Worm (Caenorhabditis elegans) whole organism, early embryonic: ENCODE data around the gene zzz-1.

Experiments
- B0310.2 ChIP-seq: sonication (generic microtip); optimal IDR thresholded peaks from 2 replicates; lab custom pipeline; 2016; ENCODE audit warnings: mild to moderate bottlenecking, missing genetic modification characterization, missing compliant biosample characterization
- F13C5.2 ChIP-seq: sonication (generic microtip); optimal IDR thresholded peaks from 2 replicates; lab custom pipeline; 2017; ENCODE audit warnings: mild to moderate bottlenecking, missing genetic modification characterization, inconsistent platforms, missing compliant biosample characterization
- aly-1 ChIP-seq: sonication (generic microtip); optimal IDR thresholded peaks from 2 replicates; lab custom pipeline; 2016; ENCODE audit warnings: missing genetic modification characterization, missing compliant biosample characterization
- ama-1 ChIP-seq: fragments of 150-350 bp; optimal IDR thresholded peaks from 2 replicates; lab custom pipeline; 2014
- ceh-13 ChIP-seq: fragments of 200-800 bp; sonication (Bioruptor generic); optimal IDR thresholded peaks from 2 replicates; lab custom pipeline; 2018; ENCODE audit warnings: mild to moderate bottlenecking, missing genetic modification characterization, missing compliant biosample characterization
- ceh-36 ChIP-seq: sonication (generic microtip); optimal IDR thresholded peaks from 2 replicates; lab custom pipeline; 2016; ENCODE audit warnings: missing genetic modification characterization, inconsistent platforms, missing compliant biosample characterization
- ets-7 ChIP-seq: sonication (generic microtip); optimal IDR thresholded peaks from 2 replicates; lab custom pipeline; 2016; ENCODE audit warnings: missing genotype, missing genetic modification characterization, missing compliant biosample characterization
- flt-1 ChIP-seq: fragments of 200-800 bp; sonication (Bioruptor generic); IDR thresholded peaks from 2 replicates; pipeline ENCODE4 v1.3.6; 2022; ENCODE audit warnings: missing genetic modification characterization, missing compliant biosample characterization
- hmbx-1 ChIP-seq: sonication (generic microtip); optimal IDR thresholded peaks from 2 replicates; lab custom pipeline; 2016; ENCODE audit warnings: mild to moderate bottlenecking, missing genetic modification characterization, missing compliant biosample characterization
- hmg-4 ChIP-seq: fragments of 200-800 bp; sonication (Bioruptor generic); optimal IDR thresholded peaks from 2 replicates; lab custom pipeline; 2018; ENCODE audit warnings: mild to moderate bottlenecking, missing genetic modification characterization, missing compliant biosample characterization
- hnd-1 ChIP-seq: sonication (generic microtip); optimal IDR thresholded peaks from 2 replicates; lab custom pipeline; 2016; ENCODE audit warnings: missing genetic modification characterization, missing compliant biosample characterization
- pes-1 ChIP-seq: fragments of 200-800 bp; sonication (Bioruptor generic); IDR thresholded peaks from 2 replicates; pipeline ENCODE4 v1.3.6; 2022; ENCODE audit warnings: missing genetic modification reagents, missing genetic modification characterization, missing compliant biosample characterization
- scrt-1 ChIP-seq: fragments of 200-800 bp; sonication (Bioruptor generic); IDR thresholded peaks from 2 replicates; pipeline ENCODE4 v1.3.6; 2022; ENCODE audit warnings: missing genetic modification characterization, missing compliant biosample characterization
- sea-1 ChIP-seq: fragments of 200-800 bp; sonication (Bioruptor generic); conservative IDR thresholded peaks from 2 replicates; pipeline ENCODE4 v1.3.6; 2022; ENCODE audit warnings: missing genetic modification characterization, missing compliant biosample characterization
- tbx-11 ChIP-seq: fragments of 200-800 bp; sonication (Bioruptor generic); IDR thresholded peaks from 2 replicates; pipeline ENCODE4 v1.3.6; 2022; ENCODE audit warnings: missing genetic modification characterization, missing compliant biosample characterization
- tbx-37 ChIP-seq: fragments of 200-800 bp; sonication (Bioruptor generic); conservative IDR thresholded peaks from 2 replicates; pipeline ENCODE4 v1.3.6; 2022; ENCODE audit warnings: missing genetic modification reagents, missing genetic modification characterization, missing compliant biosample characterization
- tra-4 ChIP-seq: sonication (generic microtip); optimal IDR thresholded peaks from 2 replicates; lab custom pipeline; 2017; ENCODE audit warnings: missing genetic modification characterization, missing compliant biosample characterization

zzz-1 gene

ce11 chrV:10904795-10905194, 4.2 kb downstream of the zzz-1 start:
- TF ChIP-seq ets-7 (tag; lab: Kevin White, UChicago) (no peak), tra-4 (tag; lab: Kevin White, UChicago) (no peak), hnd-1 (no peak), ama-1 (lab: Kevin White, UChicago) (no peak), ceh-13 (no peak), hmbx-1 (tag; lab: Kevin White, UChicago) (no peak), ceh-36 (no peak), hmg-4 (GFP tag; lab: Kevin White, UChicago) (no peak)

ce11 chrV:10903748-10904147, 5.2 kb downstream of the zzz-1 start, which contains the start of gene F32D8.15:
Gene F32D8.15 (plus strand): TSS chrV:10904048.
- TF ChIP-seq scrt-1 (GFP tag; lab: Robert Waterston, UW) (no peak), hnd-1 (no peak), tra-4 (tag; lab: Kevin White, UChicago) (no peak), sea-1 (GFP tag; lab: Robert Waterston, UW) (no peak), ets-7 (tag; lab: Kevin White, UChicago) (no peak), pes-1 (GFP tag; lab: Robert Waterston, UW) (no peak), aly-1 (tag; lab: Kevin White, UChicago) (no peak), B0310.2 (tag; lab: Kevin White, UChicago) (no peak), hmg-4 (GFP tag; lab: Kevin White, UChicago) (no peak), hmbx-1 (tag; lab: Kevin White, UChicago) (no peak), flt-1 (no peak), F13C5.2 (tag; lab: Kevin White, UChicago) (no peak), tbx-37 (GFP tag; lab: Robert Waterston, UW) (no peak), tbx-11 (GFP tag; lab: Robert Waterston, UW) (no peak)

DNA sequence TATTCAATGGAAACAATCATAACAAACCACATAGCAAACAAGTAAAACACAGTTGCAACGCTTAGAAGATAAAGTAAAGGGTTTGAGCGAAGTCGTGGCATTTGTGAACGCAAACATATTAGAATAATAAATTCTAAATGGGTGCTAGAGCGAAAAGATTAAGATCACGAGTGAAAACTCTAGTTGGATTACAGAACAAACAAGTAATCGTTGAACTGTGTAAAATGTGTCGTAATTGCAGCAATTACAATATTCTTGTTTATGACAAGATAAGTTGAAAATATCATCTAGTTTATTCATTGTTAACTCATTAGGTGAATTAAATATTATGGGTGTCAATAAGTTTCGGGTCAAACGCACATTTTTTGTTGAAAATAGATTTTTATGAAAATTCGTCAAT, 6.3 kb downstream of the zzz-1 start, which contains the start of gene F32D8.8:
F32D8.8 (minus strand) TSS at position 101 of the 400 bp plus-strand sequence.
- TF ChIP-seq ets-7 (tag; lab: Kevin White, UChicago) = no peak
- no peak for TF ChIP-seq tbx-37 (GFP tag; lab: Robert Waterston, UW)
- no peak for TF ChIP-seq ama-1 (lab: Kevin White, UChicago)
- TF ChIP-seq B0310.2 (tag; lab: Kevin White, UChicago) = no peak
- TF ChIP-seq flt-1 = no peak
- TF ChIP-seq tra-4 (tag; lab: Kevin White, UChicago) = no peak
- TF ChIP-seq ceh-36 = no peak
- no peak for TF ChIP-seq ceh-13
- no peak for TF ChIP-seq scrt-1 (GFP tag; lab: Robert Waterston, UW)
- no peak for TF ChIP-seq F13C5.2 (tag; lab: Kevin White, UChicago)
- no peak for TF ChIP-seq aly-1 (tag; lab: Kevin White, UChicago)
- TF ChIP-seq tbx-11 (GFP tag; lab: Robert Waterston, UW) = no peak

ce11 chrV:10901125-10901524, 7.8 kb downstream of the zzz-1 start, which contains the start of gene spp-16:
Gene spp-16 (minus strand): TSS chrV:10901303.
- TF ChIP-seq ceh-36 (no peak), tbx-37 (GFP tag; lab: Robert Waterston, UW) (no peak), hmg-4 (GFP tag; lab: Kevin White, UChicago) (no peak), ama-1 (lab: Kevin White, UChicago) (no peak), B0310.2 (tag; lab: Kevin White, UChicago) (no peak), aly-1 (tag; lab: Kevin White, UChicago) (no peak), ceh-13 (no peak), hnd-1 (no peak), tbx-11 (GFP tag; lab: Robert Waterston, UW) (no peak), F13C5.2 (tag; lab: Kevin White, UChicago) (no peak), pes-1 (GFP tag; lab: Robert Waterston, UW) (no peak), sea-1 (GFP tag; lab: Robert Waterston, UW) (no peak), flt-1 (no peak), tra-4 (tag; lab: Kevin White, UChicago) (no peak), scrt-1 (GFP tag; lab: Robert Waterston, UW) (no peak)

ce11 chrV:10898629-10899028, 10.3 kb downstream of the zzz-1 start:
- TF ChIP-seq tbx-37 (GFP tag; lab: Robert Waterston, UW) = no peak
- no peak for TF ChIP-seq hnd-1
- no peak for TF ChIP-seq tra-4 (tag; lab: Kevin White, UChicago)
- TF ChIP-seq ceh-13 = no peak
- TF ChIP-seq scrt-1 (GFP tag; lab: Robert Waterston, UW) = no peak
- no peak for TF ChIP-seq ets-7 (tag; lab: Kevin White, UChicago)
- TF ChIP-seq ceh-36 = no peak

DNA sequence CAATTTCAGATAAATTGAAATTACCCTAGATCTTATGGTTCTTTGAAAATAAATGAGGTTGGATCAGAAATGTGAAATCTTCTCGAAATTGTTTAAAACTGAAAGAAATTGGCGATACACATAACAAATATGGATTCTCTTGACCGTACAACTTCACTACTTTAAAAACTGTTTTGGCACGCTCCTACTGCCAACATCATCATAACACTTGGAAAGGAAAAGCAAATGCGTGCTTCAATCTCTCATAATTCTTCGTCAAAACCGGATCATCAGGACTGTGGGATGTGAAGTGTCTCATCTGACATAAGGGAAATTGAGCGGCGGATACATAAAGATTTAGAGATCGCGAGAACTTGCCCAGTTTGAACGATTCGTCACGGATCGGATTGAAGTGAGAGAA, 10.9 kb downstream of the zzz-1 start, which contains the start of gene F32D8.7:
F32D8.7 (plus strand) TSS at position 329 of the 400 bp plus-strand sequence.
- TF ChIP-seq scrt-1 (GFP tag; lab: Robert Waterston, UW) (no peak), flt-1 (no peak), hmbx-1 (tag; lab: Kevin White, UChicago) (no peak), tra-4 (tag; lab: Kevin White, UChicago) (no peak), ama-1 (lab: Kevin White, UChicago) (no peak), F13C5.2 (tag; lab: Kevin White, UChicago) (no peak), aly-1 (tag; lab: Kevin White, UChicago) (no peak), tbx-11 (GFP tag; lab: Robert Waterston, UW) (no peak), hmg-4 (GFP tag; lab: Kevin White, UChicago) (no peak), ets-7 (tag; lab: Kevin White, UChicago) (no peak), tbx-37 (GFP tag; lab: Robert Waterston, UW) (no peak), ceh-36 (no peak), sea-1 (GFP tag; lab: Robert Waterston, UW) (no peak), hnd-1 (no peak), ceh-13 (no peak), B0310.2 (tag; lab: Kevin White, UChicago) (no peak)

- TF ChIP-seq sea-1 (GFP tag; lab: Robert Waterston, UW) (peak; percentile 68; the same call in 1 of the 2 replicates), aly-1 (tag; lab: Kevin White, UChicago) (no peak), B0310.2 (tag; lab: Kevin White, UChicago) (peak; percentile 25), ama-1 (lab: Kevin White, UChicago) (no peak), ceh-13 (no peak), scrt-1 (GFP tag; lab: Robert Waterston, UW) (peak; percentile 46; the same call in 1 of the 2 replicates), tra-4 (tag; lab: Kevin White, UChicago) (no peak), hmg-4 (GFP tag; lab: Kevin White, UChicago) (peak; percentile 82), pes-1 (GFP tag; lab: Robert Waterston, UW) (no peak; the same call in none of the 2 replicates), flt-1 (peak; percentile 76), ceh-36 (no peak), F13C5.2 (tag; lab: Kevin White, UChicago) (peak; percentile 93), tbx-37 (GFP tag; lab: Robert Waterston, UW) (peak; percentile 61), tbx-11 (GFP tag; lab: Robert Waterston, UW) (peak; percentile 58; the same call in 1 of the 2 replicates), hnd-1 (peak; percentile 53), hmbx-1 (tag; lab: Kevin White, UChicago) (no peak), ets-7 (tag; lab: Kevin White, UChicago) (no peak)
These were observed 11.8 kb downstream of the zzz-1 start for ce11 chrV:10897172-10897571.
